Fruit fly (Drosophila melanogaster): Measurements from ENCODE around the gene mtDNA-helicase.

Gene mtDNA-helicase

DNA sequence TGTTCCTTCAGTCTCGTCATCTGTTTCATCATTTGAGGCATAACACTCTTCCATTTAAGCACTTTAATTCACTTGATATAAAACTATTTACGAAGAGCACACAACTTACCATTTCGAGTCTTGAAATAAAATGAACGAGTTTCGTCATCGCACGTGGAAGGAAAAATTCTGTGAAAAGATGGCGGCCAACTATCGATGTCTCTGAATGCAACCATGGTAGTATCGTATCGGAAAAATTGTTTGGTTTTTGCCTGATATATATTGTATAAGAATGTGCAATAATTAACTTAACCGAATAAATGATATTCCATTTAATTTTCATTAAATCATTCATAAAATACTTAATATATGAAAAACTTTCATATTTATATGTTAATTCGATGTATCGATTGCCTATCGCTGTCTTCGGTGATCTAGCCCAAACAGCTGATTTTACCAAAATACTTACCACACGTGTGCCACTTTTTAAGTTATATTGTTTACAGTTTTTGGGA lies 1.7 kb upstream of the mtDNA-helicase start, which contains the start of gene Bka (continued):
- TF ChIP-seq Bgb (GFP tag; IDR thresholded peaks at IDR 0.05; ENCODE audit: partially characterized antibody) (peak; percentile 96), nom (GFP tag; optimal IDR thresholded peaks at IDR 0.05) (peak; percentile 53), ap (GFP tag; IDR thresholded peaks at IDR 0.05) (no peak), CkIIα-i1 (GFP tag; IDR thresholded peaks at IDR 0.05) (no peak), CG7839 (tag; optimal IDR thresholded peaks at IDR 0.05) (peak; percentile 51), cato (GFP tag; optimal IDR thresholded peaks at IDR 0.05; ENCODE audit: borderline replicate concordance) (peak; percentile 31), CG4854 (GFP tag; optimal IDR thresholded peaks at IDR 0.05) (peak; percentile 29), peb (GFP tag; IDR thresholded peaks at IDR 0.05) (no peak), CG8089 (GFP tag; optimal IDR thresholded peaks at IDR 0.05) (no peak), jumu (GFP tag; optimal IDR thresholded peaks at IDR 0.05) (no peak), CG11560 (tag; IDR thresholded peaks at IDR 0.05) (no peak), z (GFP tag; IDR thresholded peaks at IDR 0.05) (no peak), CG4424 (GFP tag; optimal IDR thresholded peaks at IDR 0.05) (peak; percentile 31), CG5953 (GFP tag; IDR thresholded peaks at IDR 0.05) (no peak), CG34224 (GFP tag; IDR thresholded peaks at IDR 0.05; ENCODE audit: partially characterized antibody) (peak; percentile 99), CG32767 (GFP tag; IDR thresholded peaks at IDR 0.05) (no peak), CG42726 (GFP tag; IDR thresholded peaks at IDR 0.05; ENCODE audit: partially characterized antibody) (peak; percentile 88), zen2 (GFP tag; IDR thresholded peaks at IDR 0.05; ENCODE audit: partially characterized antibody) (peak; percentile 92), CrebB (tag; optimal IDR thresholded peaks at IDR 0.05) (peak; percentile 79), tin (GFP tag; optimal IDR thresholded peaks at IDR 0.05) (no peak), trem (tag; optimal IDR thresholded peaks at IDR 0.05) (peak; percentile 92), CG9727 (GFP tag; optimal IDR thresholded peaks at IDR 0.05) (peak; percentile 77), CG13624 (GFP tag; optimal IDR thresholded peaks at IDR 0.05) (peak; percentile 31), Opbp (GFP tag; IDR thresholded peaks at IDR 0.05; ENCODE audit: partially characterized antibody) (peak; percentile 95), fu2 (GFP tag; optimal IDR thresholded peaks at IDR 0.05) (no peak), MESR4 (GFP tag; optimal IDR thresholded peaks at IDR 0.05) (peak; percentile 96), CG8944 (GFP tag; optimal IDR thresholded peaks at IDR 0.05) (no peak), CG4282 (GFP tag; optimal IDR thresholded peaks at IDR 0.05) (no peak), sob (GFP tag; IDR thresholded peaks at IDR 0.05) (peak; percentile 61), Asciz (GFP tag; optimal IDR thresholded peaks at IDR 0.05) (peak; percentile 52), CG13775 (GFP tag; optimal IDR thresholded peaks at IDR 0.05) (peak; percentile 80), Elba2 (GFP tag; optimal IDR thresholded peaks at IDR 0.05) (no peak), CG33557 (GFP tag; optimal IDR thresholded peaks at IDR 0.05) (peak; percentile 68), Kr (GFP tag; optimal IDR thresholded peaks at IDR 0.05) (no peak), CG3995 (GFP tag; optimal IDR thresholded peaks at IDR 0.05) (peak; percentile 67), Hey (tag; optimal IDR thresholded peaks at IDR 0.05) (no peak), CG11085 (GFP tag; IDR thresholded peaks at IDR 0.05) (no peak), CG9876 (GFP tag; optimal IDR thresholded peaks at IDR 0.05) (no peak), fru (optimal IDR thresholded peaks at IDR 0.05) (no peak), CG1529 (GFP tag; optimal IDR thresholded peaks at IDR 0.05) (peak; percentile 26), Deaf1 (tag; optimal IDR thresholded peaks at IDR 0.05) (peak; percentile 66), ash1 (GFP tag; optimal IDR thresholded peaks at IDR 0.05) (no peak), Meics (GFP tag; optimal IDR thresholded peaks at IDR 0.05) (peak; percentile 69), unc-4 (GFP tag; IDR thresholded peaks at IDR 0.05; ENCODE audit: partially characterized antibody) (peak; percentile 99), psq (GFP tag; optimal IDR thresholded peaks at IDR 0.05) (no peak), CG11723 (GFP tag; optimal IDR thresholded peaks at IDR 0.05) (no peak), CG32532 (GFP tag; IDR thresholded peaks at IDR 0.05) (peak; percentile 62), seq (GFP tag; IDR thresholded peaks at IDR 0.05) (no peak), CG14014 (GFP tag; IDR thresholded peaks at IDR 0.05) (no peak), trh (GFP tag; optimal IDR thresholded peaks at IDR 0.05) (no peak), Antp (GFP tag; optimal IDR thresholded peaks at IDR 0.05) (no peak), CG2116 (GFP tag; optimal IDR thresholded peaks at IDR 0.05) (peak; percentile 99)

Data from whole organism, embryonic.